Worm (Caenorhabditis elegans): ENCODE results near the gene C49C3.10.

The C49C3.10 gene

ce11 chrIV:17351586-17351985 is 12.8 kb upstream of the C49C3.10 start, which contains the start of gene clec-199:
Gene clec-199 (plus strand): TSS chrIV:17351886.
- TF ChIP-seq ets-5 (GFP tag; IDR thresholded peaks at IDR 0.05) (no peak), xbp-1 (tag; optimal IDR thresholded peaks at IDR 0.05) (no peak)

DNA sequence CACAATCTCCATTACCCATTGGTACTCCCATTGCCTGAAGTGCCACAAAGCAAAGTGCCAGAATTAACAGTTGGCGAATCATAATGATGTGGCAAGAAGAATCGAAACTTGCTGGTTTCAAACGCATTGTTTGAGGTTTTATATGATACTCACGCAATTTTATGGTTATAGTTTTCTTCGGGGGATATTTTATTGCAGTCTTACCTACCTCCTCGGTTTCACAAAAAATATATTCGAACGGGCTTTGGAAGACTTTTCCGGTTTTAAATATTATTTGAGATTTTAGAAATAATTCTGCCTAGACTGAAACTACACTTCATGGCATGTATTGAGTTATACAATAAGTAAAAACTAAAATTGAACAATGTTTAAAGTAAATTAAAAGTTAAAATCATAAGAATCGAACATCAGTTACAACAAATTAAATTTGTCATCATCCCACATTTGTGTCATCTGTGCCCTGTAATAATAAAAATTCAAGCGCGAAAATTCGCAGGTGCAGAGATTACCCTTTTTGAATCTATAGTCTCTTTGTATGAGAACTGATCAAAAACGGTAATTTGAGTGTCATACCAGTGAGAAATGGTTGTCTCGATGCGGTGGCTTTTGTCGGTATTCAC is 7.9 kb upstream of the C49C3.10 start, which contains the start of the genes clec-197 and clec-198:
Gene clec-197, minus strand, starts transcription at position 101 of the 620 bp plus-strand sequence.
Gene clec-198, plus strand, starts transcription at position 570 of the 620 bp plus-strand sequence.
- no peak for TF ChIP-seq lin-39 (tag; optimal IDR thresholded peaks at IDR 0.05)
- TF ChIP-seq sptf-1 (tag; optimal IDR thresholded peaks at IDR 0.05) = no peak
- no peak for TF ChIP-seq ama-1 (optimal IDR thresholded peaks at IDR 0.05)
- TF ChIP-seq mef-2 (tag; optimal IDR thresholded peaks at IDR 0.05) = no peak
- no peak for TF ChIP-seq nhr-11 (tag; optimal IDR thresholded peaks at IDR 0.05)
- no peak for TF ChIP-seq tlp-1 (tag; optimal IDR thresholded peaks at IDR 0.05)
- no peak for TF ChIP-seq alr-1 (tag; optimal IDR thresholded peaks at IDR 0.05; ENCODE audit: borderline replicate concordance)
- TF ChIP-seq nhr-76 (tag; optimal IDR thresholded peaks at IDR 0.05) = no peak
- TF ChIP-seq fkh-4 (tag; optimal IDR thresholded peaks at IDR 0.05; ENCODE audit: borderline replicate concordance) = no peak
- no peak for TF ChIP-seq grh-1 (GFP tag; IDR thresholded peaks at IDR 0.05)
- no peak for TF ChIP-seq efl-3 (GFP tag; optimal IDR thresholded peaks at IDR 0.05)
- TF ChIP-seq nhr-90 (tag; optimal IDR thresholded peaks at IDR 0.05; ENCODE audit: poor library complexity) = no peak
- TF ChIP-seq nhr-19 (GFP tag; conservative IDR thresholded peaks at IDR 0.05) = no peak
- TF ChIP-seq blmp-1 (tag; optimal IDR thresholded peaks at IDR 0.05) = no peak

DNA sequence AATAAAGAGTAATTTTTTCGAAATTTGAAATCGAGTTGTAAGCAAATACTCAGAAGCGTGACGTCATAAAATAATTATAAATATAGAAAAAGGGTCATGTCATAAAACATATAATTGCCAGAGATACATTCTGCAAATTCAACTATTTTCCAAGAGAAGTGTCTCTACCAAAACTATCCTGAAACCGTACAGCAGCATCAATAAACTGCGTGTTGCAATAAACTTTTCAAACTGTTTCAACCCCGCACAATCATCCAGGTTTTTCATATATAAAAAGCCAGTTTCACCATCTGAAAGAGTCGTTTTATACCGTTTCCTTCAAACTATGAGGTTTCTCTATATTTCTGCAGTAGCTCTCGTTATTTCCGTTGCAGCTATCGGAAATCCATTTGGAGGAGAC is 4.7 kb upstream of the C49C3.10 start, which contains the start of gene C49C3.11:
Gene C49C3.11, plus strand, starts transcription at position 301 of the 400 bp plus-strand sequence.
- no peak for TF ChIP-seq fkh-4 (tag; optimal IDR thresholded peaks at IDR 0.05; ENCODE audit: borderline replicate concordance)

ce11 chrIV:17342667-17343066 is 3.9 kb upstream of the C49C3.10 start, which contains the start of gene C49C3.21:
Gene C49C3.21 (plus strand): TSS chrIV:17342967.
- TF ChIP-seq egl-13 (tag; optimal IDR thresholded peaks at IDR 0.05) (no peak), aly-2 (tag; optimal IDR thresholded peaks at IDR 0.05) (no peak), nhr-90 (tag; optimal IDR thresholded peaks at IDR 0.05; ENCODE audit: poor library complexity) (no peak), irx-1 (tag; optimal IDR thresholded peaks at IDR 0.05) (no peak), nhr-28 (tag; optimal IDR thresholded peaks at IDR 0.05) (no peak), ceh-90 (tag; optimal IDR thresholded peaks at IDR 0.05) (no peak), tbx-2 (tag; optimal IDR thresholded peaks at IDR 0.05) (no peak), zag-1 (tag; optimal IDR thresholded peaks at IDR 0.05) (no peak), snpc-4 (tag; optimal IDR thresholded peaks at IDR 0.05) (no peak), ets-5 (GFP tag; IDR thresholded peaks at IDR 0.05) (no peak), nhr-71 (tag; optimal IDR thresholded peaks at IDR 0.05) (no peak), rnt-1 (tag; optimal IDR thresholded peaks at IDR 0.05) (no peak), lin-39 (tag; optimal IDR thresholded peaks at IDR 0.05) (no peak), ama-1 (optimal IDR thresholded peaks at IDR 0.05) (no peak), pqm-1 (tag; optimal IDR thresholded peaks at IDR 0.05) (no peak), hpl-2 (GFP tag; optimal IDR thresholded peaks at IDR 0.05) (no peak), unc-62 (GFP tag; optimal IDR thresholded peaks at IDR 0.05) (no peak), ceh-88 (GFP tag; IDR thresholded peaks at IDR 0.05) (no peak), isw-1 (GFP tag; IDR thresholded peaks at IDR 0.05) (no peak)

ce11 chrIV:17342179-17342578 is 3.4 kb upstream of the C49C3.10 start, which contains the start of gene C49C3.9:
Gene C49C3.9 (minus strand): TSS chrIV:17342314.
- TF ChIP-seq pqm-1 (tag; optimal IDR thresholded peaks at IDR 0.05) (peak; percentile 21), elt-2 (tag; optimal IDR thresholded peaks at IDR 0.05) (peak; percentile 85), tbx-2 (tag; optimal IDR thresholded peaks at IDR 0.05) (no peak)

- no peak for TF ChIP-seq hlh-4 (tag; optimal IDR thresholded peaks at IDR 0.05)
- no peak for TF ChIP-seq mdl-1 (tag; optimal IDR thresholded peaks at IDR 0.05)
- TF ChIP-seq ceh-90 (tag; optimal IDR thresholded peaks at IDR 0.05) = no peak
- TF ChIP-seq fos-1 (tag; optimal IDR thresholded peaks at IDR 0.05) = no peak
- no peak for TF ChIP-seq lin-13 (GFP tag; optimal IDR thresholded peaks at IDR 0.05)
- no peak for TF ChIP-seq hlh-17 (GFP tag; optimal IDR thresholded peaks at IDR 0.05; ENCODE audit: borderline replicate concordance)
- no peak for TF ChIP-seq nhr-47 (tag; optimal IDR thresholded peaks at IDR 0.05)
- no peak for TF ChIP-seq lin-39 (tag; optimal IDR thresholded peaks at IDR 0.05)
Measured at ce11 chrIV:17341033-17341432, 2.3 kb upstream of the C49C3.10 start.
